Fruit fly (Drosophila melanogaster) whole organism, pupa: ENCODE results near the gene Ugalt.

Experiments
- CG10348 ChIP-seq: fragments of 200-800 bp; sonication (Bioruptor generic); IDR thresholded peaks from 2 replicates; pipeline ENCODE4 v1.3.6; 2022; ENCODE audit warnings: missing biosample characterization, missing genetic modification characterization
- CG13204 ChIP-seq: fragments of 200-800 bp; sonication (Bioruptor generic); optimal IDR thresholded peaks from 2 replicates; lab custom pipeline; 2018; ENCODE audit warnings: missing biosample characterization, mild to moderate bottlenecking, missing genetic modification characterization, moderate library complexity
- CG14655 ChIP-seq: fragments of 200-800 bp; sonication (Bioruptor generic); optimal IDR thresholded peaks from 3 replicates; lab custom pipeline; 2017; ENCODE audit warnings: mild to moderate bottlenecking, missing biosample characterization, missing genetic modification reagents, missing genetic modification characterization
- CG32121 ChIP-seq: fragments of 200-800 bp; sonication (Bioruptor generic); IDR thresholded peaks from 2 replicates; pipeline ENCODE4 v1.3.6; 2022; ENCODE audit warnings: missing biosample characterization, missing genetic modification characterization
- D1 ChIP-seq: fragments of 200-800 bp; sonication (Bioruptor generic); optimal IDR thresholded peaks from 2 replicates; lab custom pipeline; 2018; ENCODE audit warnings: missing biosample characterization, mild to moderate bottlenecking, missing genetic modification characterization, moderate library complexity
- Ets98B ChIP-seq: fragments of 200-800 bp; sonication (Bioruptor generic); IDR thresholded peaks from 2 replicates; pipeline ENCODE4 v1.3.6; 2022; ENCODE audit warnings: missing biosample characterization, missing genetic modification characterization
- Pif1A ChIP-seq: fragments of 200-800 bp; sonication (Bioruptor generic); optimal IDR thresholded peaks from 3 replicates; lab custom pipeline; 2016; ENCODE audit warnings: missing biosample characterization, missing genetic modification characterization
- Pif1B ChIP-seq: fragments of 200-800 bp; sonication (Bioruptor generic); optimal IDR thresholded peaks from 3 replicates; lab custom pipeline; 2016; ENCODE audit warnings: missing biosample characterization, missing genetic modification characterization
- rn ChIP-seq: fragments of 200-800 bp; sonication (Bioruptor generic); IDR thresholded peaks from 2 replicates; pipeline ENCODE4 v1.3.6; 2022; ENCODE audit warnings: missing biosample characterization, missing genetic modification characterization

DNA sequence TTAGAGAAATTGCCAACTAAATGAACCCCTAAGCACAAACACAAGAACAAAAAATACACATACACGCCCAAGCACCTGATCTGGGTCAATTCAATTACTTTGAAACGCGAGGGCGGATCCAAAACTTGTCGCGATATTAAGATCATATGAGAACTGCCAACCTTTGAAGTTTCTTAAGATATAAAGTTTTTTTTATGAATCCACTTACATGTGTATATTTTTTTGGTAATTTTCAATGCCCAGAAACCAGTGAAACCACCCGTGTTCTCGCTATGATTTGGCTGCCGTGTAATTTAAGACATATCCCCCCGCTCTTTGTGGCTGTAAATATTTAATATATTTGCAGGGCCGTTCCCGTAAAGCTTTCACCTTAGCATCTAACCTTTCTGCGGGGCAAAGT lies 46.0 kb upstream of the Ugalt start:
- no peak for TF ChIP-seq D1 (tag; lab: Kevin White, UChicago)
- TF ChIP-seq CG32121 (GFP tag; lab: Robert Waterston, UW), result no peak
- TF ChIP-seq CG10348 (GFP tag; lab: Robert Waterston, UW), result no peak
- TF ChIP-seq CG14655 (GFP tag; lab: Kevin White, UChicago), result no peak
- no peak for TF ChIP-seq Pif1A (GFP tag; lab: Kevin White, UChicago)
- no peak for TF ChIP-seq CG13204 (GFP tag; lab: Kevin White, UChicago)
- no peak for TF ChIP-seq Pif1B (GFP tag; lab: Kevin White, UChicago)
- TF ChIP-seq rn (GFP tag; lab: Robert Waterston, UW), result no peak
- TF ChIP-seq Ets98B (GFP tag; lab: Robert Waterston, UW), result no peak
